Fruit fly (Drosophila melanogaster) whole organism, embryonic: ENCODE results near the gene SmD2.

Source experiments
- Bgb ChIP-seq: fragments of 200-800 bp; sonication (Bioruptor generic); IDR thresholded peaks from 2 replicates; pipeline ENCODE4 v1.3.6; 2022; ENCODE audit warnings: missing biosample characterization, missing genetic modification characterization; ENCODE audit not compliant: partially characterized antibody
- CG10654 ChIP-seq: fragments of 200-800 bp; sonication (Bioruptor generic); optimal IDR thresholded peaks from 2 replicates; lab custom pipeline; 2016; ENCODE audit warnings: missing biosample characterization, missing genetic modification characterization
- CG11723 ChIP-seq: fragments of 200-800 bp; sonication (Bioruptor generic); optimal IDR thresholded peaks from 2 replicates; lab custom pipeline; 2017; ENCODE audit warnings: missing biosample characterization, mild to moderate bottlenecking, missing genetic modification characterization
- CG12769 ChIP-seq: fragments of 200-800 bp; sonication (Bioruptor generic); optimal IDR thresholded peaks from 2 replicates; lab custom pipeline; 2019; ENCODE audit warnings: missing biosample characterization, mild to moderate bottlenecking, missing genetic modification characterization, moderate library complexity
- CG14860 ChIP-seq: fragments of 200-800 bp; sonication (Bioruptor generic); IDR thresholded peaks from 3 replicates; pipeline ENCODE4 v1.3.6; 2022; ENCODE audit warnings: missing biosample characterization, missing genetic modification characterization; ENCODE audit not compliant: partially characterized antibody
- CG1603 ChIP-seq: fragments of 200-800 bp; sonication (Bioruptor generic); optimal IDR thresholded peaks from 2 replicates; lab custom pipeline; 2019; ENCODE audit warnings: missing biosample characterization, mild to moderate bottlenecking, missing genetic modification characterization, moderate library complexity
- CG16813 ChIP-seq: fragments of 200-800 bp; sonication (Bioruptor generic); IDR thresholded peaks from 3 replicates; pipeline ENCODE4 v1.3.6; 2022; ENCODE audit warnings: missing biosample characterization, missing genetic modification characterization; ENCODE audit not compliant: partially characterized antibody
- CG18599 ChIP-seq: fragments of 200-800 bp; sonication (Bioruptor generic); optimal IDR thresholded peaks from 3 replicates; lab custom pipeline; 2017; ENCODE audit warnings: missing biosample characterization, missing genetic modification characterization, mild to moderate bottlenecking, moderate library complexity, missing genetic modification reagents
- CG34224 ChIP-seq: fragments of 200-800 bp; sonication (Bioruptor generic); IDR thresholded peaks from 3 replicates; pipeline ENCODE4 v1.3.6; 2022; ENCODE audit warnings: missing biosample characterization, missing genetic modification characterization; ENCODE audit not compliant: partially characterized antibody
- CG34376 ChIP-seq: fragments of 200-800 bp; sonication (Bioruptor generic); optimal IDR thresholded peaks from 2 replicates; lab custom pipeline; 2018; ENCODE audit warnings: missing biosample characterization, mild to moderate bottlenecking, missing genetic modification characterization
- CG5245 ChIP-seq: fragments of 200-800 bp; sonication (Bioruptor generic); optimal IDR thresholded peaks from 3 replicates; lab custom pipeline; 2016; ENCODE audit warnings: missing biosample characterization, missing genetic modification characterization
- CG6813 ChIP-seq: fragments of 200-800 bp; sonication (Bioruptor generic); optimal IDR thresholded peaks from 2 replicates; lab custom pipeline; 2017; ENCODE audit warnings: missing biosample characterization, missing genetic modification characterization, mild to moderate bottlenecking, moderate library complexity, missing genetic modification reagents
- CG7556 ChIP-seq: fragments of 200-800 bp; sonication (Bioruptor generic); optimal IDR thresholded peaks from 2 replicates; lab custom pipeline; 2017; ENCODE audit warnings: missing biosample characterization, mild to moderate bottlenecking, missing genetic modification characterization
- CG7745 ChIP-seq: fragments of 200-800 bp; sonication (Bioruptor generic); optimal IDR thresholded peaks from 2 replicates; lab custom pipeline; 2018; ENCODE audit warnings: missing biosample characterization, mild to moderate bottlenecking, missing genetic modification characterization, moderate library complexity
- CG7928 ChIP-seq: fragments of 200-800 bp; sonication (Bioruptor generic); optimal IDR thresholded peaks from 2 replicates; lab custom pipeline; 2017; ENCODE audit warnings: missing biosample characterization, mild to moderate bottlenecking, missing genetic modification characterization
- CG8388 ChIP-seq: fragments of 200-800 bp; sonication (Bioruptor generic); optimal IDR thresholded peaks from 2 replicates; lab custom pipeline; 2019; ENCODE audit warnings: missing biosample characterization, mild to moderate bottlenecking, missing genetic modification characterization, moderate library complexity
- Doc3 ChIP-seq: fragments of 200-800 bp; sonication (Bioruptor generic); IDR thresholded peaks from 3 replicates; pipeline ENCODE4 v1.3.6; 2022; ENCODE audit warnings: missing biosample characterization, missing genetic modification characterization; ENCODE audit not compliant: partially characterized antibody
- E2f1 ChIP-seq: fragments of 200-800 bp; sonication (Bioruptor generic); IDR thresholded peaks from 2 replicates; pipeline ENCODE4 v1.3.6; 2022; ENCODE audit warnings: missing biosample characterization, missing genetic modification characterization
- Ets65A ChIP-seq: fragments of 200-800 bp; sonication (Bioruptor generic); peaks from one replicate; lab custom pipeline; 2016; ENCODE audit warnings: missing biosample characterization, missing genetic modification characterization
- Lpt ChIP-seq: fragments of >200 bp; optimal IDR thresholded peaks from 2 replicates; lab custom pipeline; 2018; ENCODE audit warnings: missing biosample characterization, missing genetic modification characterization
- Med ChIP-seq: fragments of 200-800 bp; sonication (Bioruptor generic); peaks from one replicate; lab custom pipeline; 2016; ENCODE audit warnings: missing biosample characterization, missing genetic modification characterization, mild to moderate bottlenecking, inconsistent platforms, moderate library complexity
- Sin3A ChIP-seq: fragments of >200 bp; optimal IDR thresholded peaks from 2 replicates; lab custom pipeline; 2018
- al ChIP-seq: fragments of 200-800 bp; sonication (Bioruptor generic); IDR thresholded peaks from 2 replicates; pipeline ENCODE4 v1.3.6; 2022; ENCODE audit warnings: missing biosample characterization, missing genetic modification characterization
- amos ChIP-seq: fragments of 200-800 bp; sonication (Bioruptor generic); IDR thresholded peaks from 2 replicates; pipeline ENCODE4 v1.3.6; 2022; ENCODE audit warnings: missing biosample characterization, missing genetic modification characterization; ENCODE audit not compliant: partially characterized antibody
- cato ChIP-seq: fragments of 200-800 bp; sonication (Bioruptor generic); optimal IDR thresholded peaks from 2 replicates; lab custom pipeline; 2016; ENCODE audit warnings: missing biosample characterization, missing genetic modification characterization, borderline replicate concordance
- caup ChIP-seq: fragments of 200-800 bp; sonication (Bioruptor generic); optimal IDR thresholded peaks from 3 replicates; lab custom pipeline; 2017; ENCODE audit warnings: missing biosample characterization, mild to moderate bottlenecking, missing genetic modification characterization, moderate library complexity; ENCODE audit not compliant: severe bottlenecking
- cg ChIP-seq: fragments of 200-800 bp; sonication (Bioruptor generic); optimal IDR thresholded peaks from 3 replicates; lab custom pipeline; 2019; ENCODE audit warnings: missing biosample characterization, mild to moderate bottlenecking, missing genetic modification characterization, moderate library complexity
- crol ChIP-seq: fragments of 200-800 bp; sonication (Bioruptor generic); IDR thresholded peaks from 2 replicates; pipeline ENCODE4 v1.3.6; 2022; ENCODE audit warnings: missing biosample characterization, missing genetic modification characterization
- eve ChIP-seq, 2 experiments: fragments of >200 bp; optimal IDR thresholded peaks; 2 replicates each; lab custom pipeline; 2017; ENCODE audit warnings: missing biosample characterization in 2 of 2, missing genetic modification characterization in 2 of 2
- exex ChIP-seq: fragments of 200-800 bp; sonication (Bioruptor generic); optimal IDR thresholded peaks from 4 replicates; lab custom pipeline; 2018; ENCODE audit warnings: missing biosample characterization, mild to moderate bottlenecking, missing genetic modification characterization, moderate library complexity
- gcm2 ChIP-seq: fragments of 200-800 bp; sonication (Bioruptor generic); optimal IDR thresholded peaks from 2 replicates; lab custom pipeline; 2016; ENCODE audit warnings: missing biosample characterization, missing genetic modification characterization
- jing ChIP-seq: fragments of 200-800 bp; sonication (Bioruptor generic); optimal IDR thresholded peaks from 2 replicates; lab custom pipeline; 2018; ENCODE audit warnings: missing biosample characterization, mild to moderate bottlenecking, missing genetic modification characterization
- luna ChIP-seq: fragments of 200-800 bp; sonication (Bioruptor generic); optimal IDR thresholded peaks from 2 replicates; lab custom pipeline; 2016; ENCODE audit warnings: missing biosample characterization, missing genetic modification characterization
- mld ChIP-seq: fragments of 200-800 bp; sonication (Bioruptor generic); IDR thresholded peaks from 3 replicates; pipeline ENCODE4 v1.3.6; 2022; ENCODE audit warnings: missing biosample characterization, missing genetic modification characterization; ENCODE audit not compliant: partially characterized antibody
- nom ChIP-seq: fragments of 200-800 bp; sonication (Bioruptor generic); optimal IDR thresholded peaks from 2 replicates; lab custom pipeline; 2017; ENCODE audit warnings: missing biosample characterization, missing genetic modification characterization, mild to moderate bottlenecking, moderate library complexity, missing genetic modification reagents
- org-1 ChIP-seq: fragments of 200-800 bp; sonication (Bioruptor generic); optimal IDR thresholded peaks from 2 replicates; lab custom pipeline; 2017; ENCODE audit warnings: missing biosample characterization, missing genetic modification characterization
- p53 ChIP-seq: fragments of 200-800 bp; sonication (Bioruptor generic); optimal IDR thresholded peaks from 2 replicates; lab custom pipeline; 2016; ENCODE audit warnings: missing biosample characterization, missing genetic modification characterization
- pros ChIP-seq: fragments of 200-800 bp; sonication (Bioruptor generic); optimal IDR thresholded peaks from 3 replicates; lab custom pipeline; 2019; ENCODE audit warnings: missing biosample characterization, mild to moderate bottlenecking, missing genetic modification characterization, moderate library complexity
- rib ChIP-seq: fragments of 200-800 bp; sonication (Bioruptor generic); IDR thresholded peaks from 2 replicates; pipeline ENCODE4 v1.3.6; 2022; ENCODE audit warnings: missing biosample characterization, missing genetic modification characterization
- row ChIP-seq: fragments of 200-800 bp; sonication (Bioruptor generic); IDR thresholded peaks from 3 replicates; pipeline ENCODE4 v1.3.6; 2022; ENCODE audit warnings: missing biosample characterization, missing genetic modification characterization
- sd ChIP-seq: fragments of 200-800 bp; sonication (Bioruptor generic); optimal IDR thresholded peaks from 3 replicates; lab custom pipeline; 2018; ENCODE audit warnings: missing biosample characterization, mild to moderate bottlenecking, missing genetic modification characterization, moderate library complexity
- sna ChIP-seq: fragments of 200-800 bp; sonication (Bioruptor generic); IDR thresholded peaks from 2 replicates; pipeline ENCODE4 v1.3.6; 2022; ENCODE audit warnings: missing biosample characterization, missing genetic modification characterization; ENCODE audit not compliant: partially characterized antibody
- sr ChIP-seq: fragments of 200-800 bp; sonication (Bioruptor generic); IDR thresholded peaks from 3 replicates; pipeline ENCODE4 v1.3.6; 2022; ENCODE audit warnings: missing biosample characterization, missing genetic modification characterization
- ssp ChIP-seq: fragments of 200-800 bp; sonication (Bioruptor generic); IDR thresholded peaks from 2 replicates; pipeline ENCODE4 v1.3.6; 2022; ENCODE audit warnings: missing biosample characterization, missing genetic modification characterization
- tll ChIP-seq, 2 experiments: fragments of 200-800 bp in 1 of 2; fragments of >200 bp in 1 of 2; sonication (Bioruptor generic) in 1 of 2; optimal IDR thresholded peaks; 2 replicates each; lab custom pipeline; 2017 to 2019; ENCODE audit warnings: missing biosample characterization in 2 of 2, missing genetic modification characterization in 2 of 2, mild to moderate bottlenecking in 1 of 2, moderate library complexity in 1 of 2

Gene SmD2

DNA sequence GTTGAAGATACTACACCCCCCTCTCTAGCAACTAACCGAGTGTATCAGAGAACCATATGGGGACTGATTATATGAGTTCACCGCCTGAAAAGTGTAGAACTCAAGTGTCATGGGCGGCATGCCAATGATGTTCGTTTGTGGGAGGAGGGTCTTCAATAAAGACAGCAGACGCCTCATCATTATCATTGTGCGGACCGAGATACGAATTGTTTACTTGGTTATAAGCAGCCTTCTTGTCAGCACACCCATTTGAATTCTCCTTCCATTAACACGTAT, 48.5 kb upstream of the SmD2 start (continued):
- TF ChIP-seq eve (GFP tag; optimal IDR thresholded peaks at IDR 0.05; lab: Kevin White, UChicago) (peak in 1 of 2 experiments; percentile 48), exex (tag; lab: Kevin White, UChicago) (peak; percentile 62), sd (tag; lab: Kevin White, UChicago) (peak; percentile 79)

DNA sequence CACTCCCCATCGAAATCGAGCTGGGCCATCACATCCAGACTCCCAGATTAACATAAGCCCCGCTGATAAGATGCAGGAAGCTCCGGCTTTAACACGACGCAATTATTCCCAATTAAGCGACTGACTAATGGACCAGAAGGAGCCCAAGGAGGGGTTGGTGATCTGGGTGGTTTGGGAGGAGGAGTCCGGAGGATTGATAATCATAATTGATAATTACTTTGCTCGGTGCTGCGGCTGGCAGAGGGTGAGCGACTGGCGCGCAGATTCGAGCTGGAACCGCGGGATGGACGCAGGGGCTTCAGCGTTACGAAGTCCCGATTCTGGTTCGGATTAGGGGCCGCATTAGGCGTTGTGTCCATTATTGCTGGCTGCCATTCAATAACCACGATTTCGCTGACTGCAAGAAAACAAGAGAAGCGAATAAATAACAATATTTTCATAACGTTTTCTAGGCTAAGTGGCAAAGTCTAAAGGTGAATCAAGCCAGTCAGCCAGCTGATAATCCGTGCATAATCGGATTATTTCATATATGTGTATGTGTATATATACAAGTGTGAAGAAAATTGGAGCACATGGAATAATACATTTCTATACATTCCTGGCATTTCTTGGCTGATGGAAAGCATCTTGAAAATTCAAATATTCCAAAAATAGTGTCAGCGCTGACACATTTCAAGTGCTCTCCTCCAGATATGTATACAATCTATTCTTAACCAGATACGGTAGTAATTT, 48.0 kb upstream of the SmD2 start:
- peak; percentile 30 for TF ChIP-seq pros (GFP tag; lab: Kevin White, UChicago)
- TF ChIP-seq crol (GFP tag; lab: Robert Waterston, UW), result 0 out of 2 replicates have a peak, but pooled peaks have one; percentile 6
- TF ChIP-seq sd (tag; lab: Kevin White, UChicago), result peak; percentile 97
- TF ChIP-seq gcm2 (GFP tag; lab: Kevin White, UChicago), result no peak
- TF ChIP-seq Ets65A (GFP tag; lab: Kevin White, UChicago), result peak; percentile 76
- TF ChIP-seq cg, result peak; percentile 7
- TF ChIP-seq CG10654 (GFP tag; lab: Kevin White, UChicago), result no peak
- peak; percentile 15 for TF ChIP-seq nom (GFP tag; lab: Kevin White, UChicago)
- TF ChIP-seq CG14860 (GFP tag; lab: Robert Waterston, UW), result no peak
- peak; percentile 16 for TF ChIP-seq Med (GFP tag; lab: Kevin White, UChicago)
- peak; percentile 6 for TF ChIP-seq CG34376
- no peak for TF ChIP-seq CG7745 (tag; lab: Kevin White, UChicago)
- TF ChIP-seq CG12769 (tag; lab: Kevin White, UChicago), result peak; percentile 44
- TF ChIP-seq caup (GFP tag; lab: Kevin White, UChicago), result no peak
- TF ChIP-seq cato (GFP tag; lab: Kevin White, UChicago), result no peak
- TF ChIP-seq Lpt (GFP tag; lab: Kevin White, UChicago), result no peak
- TF ChIP-seq, all 482 proteins: peak for 9

DNA sequence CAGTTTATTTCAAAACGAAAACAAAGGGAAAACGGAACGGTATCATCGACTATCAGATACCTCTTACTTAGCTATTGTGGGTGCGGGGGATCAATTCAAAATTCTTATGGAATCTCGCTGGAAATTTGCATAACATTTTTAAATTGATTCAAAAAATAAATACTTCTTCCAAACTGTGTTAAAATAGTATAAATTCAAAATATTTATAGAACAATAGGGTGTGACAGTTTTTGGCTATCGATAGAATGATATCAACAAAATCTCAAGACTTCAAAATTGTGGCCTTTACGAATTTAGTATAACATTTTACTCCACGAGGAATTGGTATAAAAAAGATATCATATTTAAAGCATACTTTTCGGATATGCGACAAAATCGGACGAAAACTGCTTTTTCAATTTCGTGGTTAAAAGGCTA, 42.7 kb upstream of the SmD2 start:
- no peak for TF ChIP-seq jing (GFP tag; lab: Kevin White, UChicago)
- no peak for TF ChIP-seq Sin3A (lab: Kevin White, UChicago)
- no peak for TF ChIP-seq CG5245
- TF ChIP-seq Doc3 (GFP tag; lab: Robert Waterston, UW), result peak; percentile 64; the same call in 1 of the 3 replicates
- no peak for TF ChIP-seq ssp (GFP tag; lab: Robert Waterston, UW)
- peak; percentile 70 for TF ChIP-seq CG34224
- TF ChIP-seq CG16813 (GFP tag; lab: Robert Waterston, UW), result peak; percentile 83
- TF ChIP-seq al (GFP tag; lab: Robert Waterston, UW), result no peak
- TF ChIP-seq CG7556, result no peak
- no peak for TF ChIP-seq p53 (GFP tag; lab: Kevin White, UChicago)
- no peak for TF ChIP-seq CG6813 (GFP tag; lab: Kevin White, UChicago)
- TF ChIP-seq CG8388, result no peak
- no peak for TF ChIP-seq eve (GFP tag; optimal IDR thresholded peaks at IDR 0.05; lab: Kevin White, UChicago)
- peak; percentile 67; the same call in 2 of the 3 replicates for TF ChIP-seq mld
- no peak for TF ChIP-seq gcm2 (GFP tag; lab: Kevin White, UChicago)
- no peak for TF ChIP-seq CG7928 (GFP tag; lab: Kevin White, UChicago)
- no peak for TF ChIP-seq CG11723 (GFP tag; lab: Kevin White, UChicago)
- TF ChIP-seq CG1603 (tag; lab: Kevin White, UChicago), result no peak
- no peak for TF ChIP-seq CG7745 (tag; lab: Kevin White, UChicago)
- peak; percentile 61 for TF ChIP-seq Bgb (GFP tag; lab: Robert Waterston, UW)
- TF ChIP-seq rib (GFP tag; lab: Robert Waterston, UW), result no peak
- TF ChIP-seq org-1 (GFP tag; lab: Kevin White, UChicago), result no peak
- no peak for TF ChIP-seq row (GFP tag; lab: Robert Waterston, UW)
- TF ChIP-seq E2f1 (GFP tag; lab: Robert Waterston, UW), result no peak
- TF ChIP-seq amos (GFP tag; lab: Robert Waterston, UW), result peak; percentile 47; the same call in 1 of the 2 replicates
- TF ChIP-seq luna (GFP tag; lab: Kevin White, UChicago), result no peak
- TF ChIP-seq CG18599 (GFP tag; lab: Kevin White, UChicago), result no peak
- no peak for TF ChIP-seq tll (GFP tag; optimal IDR thresholded peaks at IDR 0.05; lab: Kevin White, UChicago)
- TF ChIP-seq sna (GFP tag; lab: Robert Waterston, UW), result peak; percentile 81
- TF ChIP-seq sr, result no peak
